Fruit fly (Drosophila melanogaster) whole organism, embryonic: Measurements from ENCODE around the gene chb.

ENCODE experiments used
- CG10321 ChIP-seq: fragments of 200-800 bp; sonication (Bioruptor generic); IDR thresholded peaks from 2 replicates; pipeline ENCODE4 v1.3.6; 2022; ENCODE audit warnings: missing biosample characterization, missing genetic modification characterization
- CG11398 ChIP-seq: fragments of 200-800 bp; sonication (Bioruptor generic); optimal IDR thresholded peaks from 2 replicates; lab custom pipeline; 2016; ENCODE audit warnings: missing biosample characterization, missing genetic modification characterization
- CG11723 ChIP-seq: fragments of 200-800 bp; sonication (Bioruptor generic); optimal IDR thresholded peaks from 2 replicates; lab custom pipeline; 2017; ENCODE audit warnings: missing biosample characterization, mild to moderate bottlenecking, missing genetic modification characterization
- CG12071 ChIP-seq: fragments of 200-800 bp; sonication (Bioruptor generic); optimal IDR thresholded peaks from 3 replicates; lab custom pipeline; 2018; ENCODE audit warnings: missing biosample characterization, mild to moderate bottlenecking, missing genetic modification characterization
- CG12299 ChIP-seq: fragments of 200-800 bp; sonication (Bioruptor generic); optimal IDR thresholded peaks from 2 replicates; lab custom pipeline; 2018; ENCODE audit warnings: missing biosample characterization, mild to moderate bottlenecking, missing genetic modification characterization
- CG14014 ChIP-seq: fragments of 200-800 bp; sonication (Bioruptor generic); IDR thresholded peaks from 2 replicates; pipeline ENCODE4 v1.3.6; 2022; ENCODE audit warnings: missing biosample characterization, missing genetic modification characterization
- CG1529 ChIP-seq: fragments of 200-800 bp; sonication (Bioruptor generic); optimal IDR thresholded peaks from 3 replicates; lab custom pipeline; 2018; ENCODE audit warnings: missing biosample characterization, missing genetic modification characterization
- CG15514 ChIP-seq: fragments of 200-800 bp; sonication (Bioruptor generic); optimal IDR thresholded peaks from 3 replicates; lab custom pipeline; 2017; ENCODE audit warnings: missing biosample characterization, missing genetic modification characterization, mild to moderate bottlenecking, moderate library complexity, missing genetic modification reagents
- CG16813 ChIP-seq: fragments of 200-800 bp; sonication (Bioruptor generic); IDR thresholded peaks from 3 replicates; pipeline ENCODE4 v1.3.6; 2022; ENCODE audit warnings: missing biosample characterization, missing genetic modification characterization; ENCODE audit not compliant: partially characterized antibody
- CG30431 ChIP-seq: fragments of 200-800 bp; sonication (Bioruptor generic); optimal IDR thresholded peaks from 2 replicates; lab custom pipeline; 2017; ENCODE audit warnings: missing biosample characterization, missing genetic modification characterization
- CG31365 ChIP-seq: fragments of 200-800 bp; sonication (Bioruptor generic); optimal IDR thresholded peaks from 2 replicates; lab custom pipeline; 2018; ENCODE audit warnings: missing biosample characterization, mild to moderate bottlenecking, missing genetic modification characterization
- CG33557 ChIP-seq: fragments of 200-800 bp; sonication (Bioruptor generic); optimal IDR thresholded peaks from 2 replicates; lab custom pipeline; 2019; ENCODE audit warnings: missing biosample characterization, mild to moderate bottlenecking, missing genetic modification characterization, moderate library complexity
- CG34224 ChIP-seq: fragments of 200-800 bp; sonication (Bioruptor generic); IDR thresholded peaks from 3 replicates; pipeline ENCODE4 v1.3.6; 2022; ENCODE audit warnings: missing biosample characterization, missing genetic modification characterization; ENCODE audit not compliant: partially characterized antibody
- CG4707 ChIP-seq: fragments of 200-800 bp; sonication (Bioruptor generic); optimal IDR thresholded peaks from 2 replicates; lab custom pipeline; 2018; ENCODE audit warnings: missing biosample characterization, mild to moderate bottlenecking, missing genetic modification characterization, moderate library complexity
- CG4730 ChIP-seq: fragments of 200-800 bp; sonication (Bioruptor generic); IDR thresholded peaks from 2 replicates; pipeline ENCODE4 v1.3.6; 2022; ENCODE audit warnings: missing biosample characterization, missing genetic modification characterization
- CG6175 ChIP-seq: fragments of 200-800 bp; sonication (Bioruptor generic); IDR thresholded peaks from 3 replicates; pipeline ENCODE4 v1.3.6; 2022; ENCODE audit warnings: missing biosample characterization, missing genetic modification characterization
- CG6272 ChIP-seq: fragments of 200-800 bp; sonication (Bioruptor generic); IDR thresholded peaks from 2 replicates; pipeline ENCODE4 v1.3.6; 2022; ENCODE audit warnings: missing biosample characterization, missing genetic modification characterization
- CG7839 ChIP-seq: fragments of 200-800 bp; sonication (Bioruptor generic); optimal IDR thresholded peaks from 3 replicates; lab custom pipeline; 2018; ENCODE audit warnings: missing biosample characterization, mild to moderate bottlenecking, missing genetic modification characterization, moderate library complexity
- CG8388 ChIP-seq: fragments of 200-800 bp; sonication (Bioruptor generic); optimal IDR thresholded peaks from 2 replicates; lab custom pipeline; 2019; ENCODE audit warnings: missing biosample characterization, mild to moderate bottlenecking, missing genetic modification characterization, moderate library complexity
- CG8478 ChIP-seq: fragments of >200 bp; optimal IDR thresholded peaks from 2 replicates; lab custom pipeline; 2018
- CG8944 ChIP-seq: fragments of 200-800 bp; sonication (Bioruptor generic); optimal IDR thresholded peaks from 3 replicates; lab custom pipeline; 2016; ENCODE audit warnings: missing biosample characterization, missing genetic modification characterization
- Dfd ChIP-seq, 2 experiments: fragments of >200 bp; optimal IDR thresholded peaks; 2 replicates each; lab custom pipeline; 2017; ENCODE audit warnings: missing biosample characterization in 2 of 2, missing genetic modification characterization in 2 of 2
- Dll ChIP-seq: fragments of 200-800 bp; sonication (Bioruptor generic); IDR thresholded peaks from 4 replicates; pipeline ENCODE4 v1.3.6; 2022; ENCODE audit warnings: missing biosample characterization, missing genetic modification characterization; ENCODE audit not compliant: partially characterized antibody
- Hey ChIP-seq: fragments of 200-800 bp; sonication (Bioruptor generic); optimal IDR thresholded peaks from 3 replicates; lab custom pipeline; 2018; ENCODE audit warnings: missing biosample characterization, mild to moderate bottlenecking, missing genetic modification characterization
- Hr3 ChIP-seq: fragments of 200-800 bp; sonication (Bioruptor generic); optimal IDR thresholded peaks from 3 replicates; lab custom pipeline; 2016; ENCODE audit warnings: missing biosample characterization, missing genetic modification characterization
- Nf-YC ChIP-seq: fragments of 200-800 bp; optimal IDR thresholded peaks from 3 replicates; lab custom pipeline; 2019; ENCODE audit warnings: missing biosample characterization, mild to moderate bottlenecking, missing genetic modification characterization, moderate library complexity
- Poxn ChIP-seq: fragments of 200-800 bp; sonication (Bioruptor generic); IDR thresholded peaks from 2 replicates; pipeline ENCODE4 v1.3.6; 2022; ENCODE audit warnings: missing biosample characterization, missing genetic modification characterization
- YL-1 ChIP-seq: fragments of 200-800 bp; sonication (Bioruptor generic); optimal IDR thresholded peaks from 3 replicates; lab custom pipeline; 2017; ENCODE audit warnings: missing biosample characterization, mild to moderate bottlenecking, missing genetic modification characterization
- az2 ChIP-seq: fragments of 200-800 bp; sonication (Bioruptor generic); optimal IDR thresholded peaks from 3 replicates; lab custom pipeline; 2016; ENCODE audit warnings: missing biosample characterization, missing genetic modification characterization
- bsh ChIP-seq, 2 experiments: fragments of 200-800 bp; sonication (Bioruptor generic); optimal IDR thresholded peaks; 2 replicates each; lab custom pipeline; 2017 to 2018; ENCODE audit warnings: mild to moderate bottlenecking in 2 of 2, missing biosample characterization in 2 of 2, missing genetic modification characterization in 2 of 2, moderate library complexity in 1 of 2
- chinmo ChIP-seq: fragments of 200-800 bp; sonication (Bioruptor generic); IDR thresholded peaks from 4 replicates; pipeline ENCODE4 v1.3.6; 2022; ENCODE audit warnings: missing biosample characterization, missing genetic modification characterization; ENCODE audit not compliant: partially characterized antibody
- chm ChIP-seq: fragments of 200-800 bp; sonication (Bioruptor generic); IDR thresholded peaks from 2 replicates; pipeline ENCODE4 v1.3.6; 2022; ENCODE audit warnings: missing biosample characterization, missing genetic modification characterization
- dan ChIP-seq: fragments of 200-800 bp; sonication (Bioruptor generic); IDR thresholded peaks from 2 replicates; pipeline ENCODE4 v1.3.6; 2022; ENCODE audit warnings: missing biosample characterization, missing genetic modification characterization
- dmrt11E ChIP-seq: fragments of 200-800 bp; sonication (Bioruptor generic); optimal IDR thresholded peaks from 3 replicates; lab custom pipeline; 2018; ENCODE audit warnings: missing biosample characterization, mild to moderate bottlenecking, missing genetic modification characterization, moderate library complexity
- esg ChIP-seq: fragments of 200-800 bp; sonication (Bioruptor generic); conservative IDR thresholded peaks from 2 replicates; pipeline ENCODE4 v1.3.6; 2022; ENCODE audit warnings: missing biosample characterization, missing genetic modification characterization
- fd64A ChIP-seq: fragments of 200-800 bp; sonication (Bioruptor generic); optimal IDR thresholded peaks from 3 replicates; lab custom pipeline; 2018; ENCODE audit warnings: missing biosample characterization, mild to moderate bottlenecking, missing genetic modification characterization
- gem ChIP-seq: fragments of 200-800 bp; sonication (Bioruptor generic); optimal IDR thresholded peaks from 2 replicates; lab custom pipeline; 2019; ENCODE audit warnings: missing biosample characterization, mild to moderate bottlenecking, missing genetic modification characterization, moderate library complexity
- hth ChIP-seq: fragments of >200 bp; optimal IDR thresholded peaks from 2 replicates; lab custom pipeline; 2017; ENCODE audit warnings: inconsistent platforms
- jing ChIP-seq: fragments of 200-800 bp; sonication (Bioruptor generic); optimal IDR thresholded peaks from 2 replicates; lab custom pipeline; 2018; ENCODE audit warnings: missing biosample characterization, mild to moderate bottlenecking, missing genetic modification characterization
- kay ChIP-seq: fragments of 200-800 bp; sonication (Bioruptor generic); optimal IDR thresholded peaks from 2 replicates; lab custom pipeline; 2016; ENCODE audit warnings: missing biosample characterization, missing genetic modification characterization
- nerfin-1 ChIP-seq: fragments of 200-800 bp; sonication (Bioruptor generic); optimal IDR thresholded peaks from 3 replicates; lab custom pipeline; 2019; ENCODE audit warnings: missing biosample characterization, mild to moderate bottlenecking, missing genetic modification characterization, moderate library complexity
- nerfin-2 ChIP-seq: fragments of 200-800 bp; sonication (Bioruptor generic); IDR thresholded peaks from 2 replicates; pipeline ENCODE4 v1.3.6; 2022; ENCODE audit warnings: missing biosample characterization, missing genetic modification characterization; ENCODE audit not compliant: partially characterized antibody
- oc ChIP-seq: fragments of 200-800 bp; sonication (Bioruptor generic); optimal IDR thresholded peaks from 2 replicates; lab custom pipeline; 2018; ENCODE audit warnings: missing biosample characterization, mild to moderate bottlenecking, missing genetic modification characterization, moderate library complexity
- rib ChIP-seq: fragments of 200-800 bp; sonication (Bioruptor generic); IDR thresholded peaks from 2 replicates; pipeline ENCODE4 v1.3.6; 2022; ENCODE audit warnings: missing biosample characterization, missing genetic modification characterization
- sima ChIP-seq: fragments of 200-800 bp; sonication (Bioruptor generic); optimal IDR thresholded peaks from 2 replicates; lab custom pipeline; 2016; ENCODE audit warnings: missing biosample characterization, missing genetic modification characterization
- ssp ChIP-seq: fragments of 200-800 bp; sonication (Bioruptor generic); IDR thresholded peaks from 2 replicates; pipeline ENCODE4 v1.3.6; 2022; ENCODE audit warnings: missing biosample characterization, missing genetic modification characterization
- tin ChIP-seq: fragments of 200-800 bp; sonication (Bioruptor generic); optimal IDR thresholded peaks from 3 replicates; lab custom pipeline; 2016; ENCODE audit warnings: missing biosample characterization, missing genetic modification characterization
- tx ChIP-seq: fragments of 200-800 bp; sonication (Bioruptor generic); optimal IDR thresholded peaks from 2 replicates; lab custom pipeline; 2016; ENCODE audit warnings: missing biosample characterization, missing genetic modification characterization
- vvl ChIP-seq: fragments of 200-800 bp; sonication (Bioruptor generic); IDR thresholded peaks from 2 replicates; pipeline ENCODE4 v1.3.6; 2022; ENCODE audit warnings: missing biosample characterization, missing genetic modification characterization
- wek ChIP-seq: fragments of 200-800 bp; sonication (Bioruptor generic); optimal IDR thresholded peaks from 3 replicates; lab custom pipeline; 2018; ENCODE audit warnings: missing biosample characterization, mild to moderate bottlenecking, missing genetic modification characterization, moderate library complexity
- zfh1 ChIP-seq: fragments of 200-800 bp; sonication (Bioruptor generic); IDR thresholded peaks from 3 replicates; pipeline ENCODE4 v1.3.6; 2022; ENCODE audit warnings: missing biosample characterization, missing genetic modification characterization

Gene chb

dm6 chr3L:21171905-21172304 lies 748 bp upstream of the chb start, which contains the start of gene Ac78C (continued):
- TF ChIP-seq CG7839 (tag; lab: Kevin White, UChicago) (peak; percentile 90), rib (GFP tag; lab: Robert Waterston, UW) (peak; percentile 83), bsh (GFP tag; optimal IDR thresholded peaks at IDR 0.05; lab: Kevin White, UChicago) (no peak), chm (GFP tag; lab: Robert Waterston, UW) (peak; percentile 67; the same call in 1 of the 2 replicates), CG4730 (GFP tag; lab: Robert Waterston, UW) (peak; percentile 75), CG8478 (lab: Kevin White, UChicago) (no peak), tin (GFP tag; lab: Kevin White, UChicago) (peak; percentile 79), ssp (GFP tag; lab: Robert Waterston, UW) (peak; percentile 63), Hr3 (GFP tag; lab: Kevin White, UChicago) (peak; percentile 59), CG14014 (GFP tag; lab: Robert Waterston, UW) (peak; percentile 89), dmrt11E (tag; lab: Kevin White, UChicago) (no peak), gem (tag; lab: Kevin White, UChicago) (peak; percentile 83), CG30431 (GFP tag; lab: Kevin White, UChicago) (peak; percentile 54), Dll (0 out of 4 replicates have a peak, but pooled peaks have one; percentile 15), zfh1 (GFP tag; lab: Robert Waterston, UW) (peak; percentile 77), kay (GFP tag; lab: Kevin White, UChicago) (peak; percentile 63), Nf-YC (tag; lab: Kevin White, UChicago) (peak; percentile 77), CG6272 (GFP tag; lab: Robert Waterston, UW) (peak; percentile 73), Hey (tag; lab: Kevin White, UChicago) (peak; percentile 82), chinmo (GFP tag; lab: Robert Waterston, UW) (peak; percentile 83; the same call in 3 of the 4 replicates), fd64A (GFP tag; lab: Kevin White, UChicago) (peak; percentile 74), CG10321 (peak; percentile 53), az2 (GFP tag; lab: Kevin White, UChicago) (peak; percentile 66), CG16813 (GFP tag; lab: Robert Waterston, UW) (peak; percentile 55; the same call in 2 of the 3 replicates), dan (GFP tag; lab: Robert Waterston, UW) (no peak), wek (GFP tag; lab: Kevin White, UChicago) (peak; percentile 77), CG4707 (no peak), CG6175 (GFP tag; lab: Robert Waterston, UW) (peak; percentile 82; the same call in 2 of the 3 replicates), CG12299 (tag; lab: Kevin White, UChicago) (peak; percentile 87), CG34224 (GFP tag; lab: Robert Waterston, UW) (peak; percentile 24; the same call in 1 of the 3 replicates), CG33557 (GFP tag; lab: Kevin White, UChicago) (no peak), tx (GFP tag; lab: Kevin White, UChicago) (peak; percentile 84), CG8944 (GFP tag; lab: Kevin White, UChicago) (peak; percentile 88), CG11723 (GFP tag; lab: Kevin White, UChicago) (peak; percentile 64), CG8388 (peak; percentile 62), CG31365 (tag; lab: Kevin White, UChicago) (peak; percentile 85), nerfin-2 (GFP tag; lab: Robert Waterston, UW) (peak; percentile 36; the same call in 1 of the 2 replicates), sima (GFP tag; lab: Kevin White, UChicago) (peak; percentile 67), CG15514 (peak; percentile 87), vvl (peak; percentile 95), YL-1 (GFP tag; lab: Kevin White, UChicago) (no peak), Dfd (GFP tag; optimal IDR thresholded peaks at IDR 0.05; lab: Kevin White, UChicago) (no peak), nerfin-1 (no peak), CG12071 (GFP tag; lab: Kevin White, UChicago) (peak; percentile 95), oc (tag; lab: Kevin White, UChicago) (no peak), CG11398 (GFP tag; lab: Kevin White, UChicago) (peak; percentile 58), jing (peak; percentile 55), CG1529 (GFP tag; lab: Kevin White, UChicago) (peak; percentile 46), esg (GFP tag; lab: Robert Waterston, UW) (peak; percentile 71), Poxn (GFP tag; lab: Robert Waterston, UW) (peak; percentile 77), hth (no peak)
